Fruit fly (Drosophila melanogaster) whole organism, wandering third instar larva: ENCODE measurements around the gene Tdh.

Source experiments
- Abd-B ChIP-seq: fragments of >200 bp; optimal IDR thresholded peaks from 2 replicates; lab custom pipeline; 2017; ENCODE audit warnings: missing biosample characterization, missing genetic modification characterization
- CG32264 ChIP-seq: fragments of 200-800 bp; sonication (Bioruptor generic); optimal IDR thresholded peaks from 2 replicates; lab custom pipeline; 2016; ENCODE audit warnings: missing biosample characterization, missing genetic modification characterization
- CG9705 ChIP-seq: fragments of 200-800 bp; sonication (Bioruptor generic); optimal IDR thresholded peaks from 2 replicates; lab custom pipeline; 2018; ENCODE audit warnings: missing biosample characterization, mild to moderate bottlenecking, missing genetic modification characterization
- CrebA ChIP-seq: fragments of 200-800 bp; sonication (Bioruptor generic); optimal IDR thresholded peaks from 2 replicates; lab custom pipeline; 2016; ENCODE audit warnings: missing biosample characterization, mild to moderate bottlenecking, missing genetic modification characterization, borderline replicate concordance
- Dfd ChIP-seq: fragments of >200 bp; optimal IDR thresholded peaks from 2 replicates; lab custom pipeline; 2017; ENCODE audit warnings: missing biosample characterization, missing genetic modification characterization
- Dif ChIP-seq: fragments of 200-275, 200-300 bp; sonication (Bioruptor generic); optimal IDR thresholded peaks from 2 replicates; lab custom pipeline; 2018; ENCODE audit warnings: missing biosample characterization, missing genetic modification characterization; ENCODE audit not compliant: partially characterized antibody
- GATAd ChIP-seq: sonication (Bioruptor generic); optimal IDR thresholded peaks from 2 replicates; lab custom pipeline; 2016; ENCODE audit warnings: missing biosample characterization, missing genetic modification characterization
- HLH106 ChIP-seq: fragments of 200-800 bp; optimal IDR thresholded peaks from 3 replicates; lab custom pipeline; 2019; ENCODE audit warnings: missing biosample characterization, mild to moderate bottlenecking, missing genetic modification characterization, moderate library complexity
- Hnf4 ChIP-seq: fragments of 200-800 bp; sonication (Bioruptor generic); optimal IDR thresholded peaks from 2 replicates; lab custom pipeline; 2016; ENCODE audit warnings: missing biosample characterization, mild to moderate bottlenecking, missing genetic modification characterization
- Hr78 ChIP-seq: fragments of >200 bp; optimal IDR thresholded peaks from 2 replicates; lab custom pipeline; 2017; ENCODE audit warnings: missing biosample characterization, missing genetic modification characterization
- Hr83 ChIP-seq: fragments of 200-300 bp; sonication (Bioruptor generic); optimal IDR thresholded peaks from 2 replicates; lab custom pipeline; 2016; ENCODE audit warnings: missing biosample characterization, mild to moderate bottlenecking, missing genetic modification characterization, moderate library complexity; ENCODE audit not compliant: poor library complexity, severe bottlenecking
- Jra ChIP-seq: sonication (Bioruptor generic); optimal IDR thresholded peaks from 2 replicates; lab custom pipeline; 2016; ENCODE audit warnings: missing biosample characterization, missing genetic modification characterization
- Mio ChIP-seq: sonication (Bioruptor generic); optimal IDR thresholded peaks from 2 replicates; lab custom pipeline; 2016; ENCODE audit warnings: missing biosample characterization, missing genetic modification characterization
- Myc ChIP-seq: fragments of >200 bp; optimal IDR thresholded peaks from 2 replicates; lab custom pipeline; 2017
- N ChIP-seq: fragments of >200 bp; optimal IDR thresholded peaks from 2 replicates; lab custom pipeline; 2018; ENCODE audit warnings: missing biosample characterization, missing external identifiers, missing genetic modification characterization
- OdsH ChIP-seq: fragments of 200-800 bp; sonication (Bioruptor generic); optimal IDR thresholded peaks from 2 replicates; lab custom pipeline; 2016; ENCODE audit warnings: missing biosample characterization, mild to moderate bottlenecking, missing genetic modification characterization
- Rel ChIP-seq, 2 experiments: fragments of 200-800 bp; sonication (Bioruptor generic) in 1 of 2; optimal IDR thresholded peaks; 2 replicates in 1 of 2; 3 replicates in 1 of 2; lab custom pipeline; 2016 to 2019; ENCODE audit warnings: mild to moderate bottlenecking in 2 of 2, missing biosample characterization in 2 of 2, missing genetic modification characterization in 2 of 2, moderate library complexity in 1 of 2
- Sp1 ChIP-seq: fragments of 200-800 bp; sonication (Bioruptor generic); optimal IDR thresholded peaks from 3 replicates; lab custom pipeline; 2019; ENCODE audit warnings: missing biosample characterization, mild to moderate bottlenecking, missing genetic modification characterization, moderate library complexity
- Vsx2 ChIP-seq: fragments of 200-300, 225-300 bp; sonication (Bioruptor generic); optimal IDR thresholded peaks from 2 replicates; lab custom pipeline; 2018; ENCODE audit warnings: missing biosample characterization, missing genetic modification characterization; ENCODE audit not compliant: partially characterized antibody
- br ChIP-seq: fragments of 200-800 bp; sonication (Bioruptor generic); optimal IDR thresholded peaks from 2 replicates; lab custom pipeline; 2016; ENCODE audit warnings: missing biosample characterization, missing genetic modification characterization
- brk ChIP-seq: fragments of 200-800 bp; sonication (Bioruptor generic); optimal IDR thresholded peaks from 2 replicates; lab custom pipeline; 2016; ENCODE audit warnings: missing biosample characterization, mild to moderate bottlenecking, missing genetic modification characterization
- dl ChIP-seq, 2 experiments: fragments of 175-275, 200-275 bp in 1 of 2; fragments of 200-275 bp in 1 of 2; sonication (Bioruptor generic); optimal IDR thresholded peaks; lab custom pipeline; 2018; ENCODE audit warnings: mild to moderate bottlenecking in 2 of 2, missing biosample characterization in 2 of 2, missing genetic modification characterization in 2 of 2, moderate library complexity in 2 of 2; ENCODE audit not compliant: partially characterized antibody in 2 of 2, insufficient read depth in 1 of 2
- dmrt93B ChIP-seq: fragments of 200-800 bp; sonication (Bioruptor generic); optimal IDR thresholded peaks from 2 replicates; lab custom pipeline; 2018; ENCODE audit warnings: missing biosample characterization, mild to moderate bottlenecking, missing genetic modification characterization
- dsf ChIP-seq: sonication (Bioruptor generic); optimal IDR thresholded peaks from 2 replicates; lab custom pipeline; 2016; ENCODE audit warnings: missing biosample characterization, missing genetic modification characterization, borderline replicate concordance
- ey ChIP-seq: fragments of 200-800 bp; sonication (Bioruptor generic); optimal IDR thresholded peaks from 2 replicates; lab custom pipeline; 2016; ENCODE audit warnings: missing biosample characterization, missing genetic modification characterization
- foxo ChIP-seq, 2 experiments: fragments of 200-800 bp; sonication (Bioruptor generic); optimal IDR thresholded peaks; 2 replicates in 1 of 2; 3 replicates in 1 of 2; lab custom pipeline; 2016 to 2017; ENCODE audit warnings: missing biosample characterization in 2 of 2, missing genetic modification characterization in 2 of 2
- fru ChIP-seq: fragments of 200-800 bp; sonication (Bioruptor generic); optimal IDR thresholded peaks from 3 replicates; lab custom pipeline; 2016; ENCODE audit warnings: missing biosample characterization, mild to moderate bottlenecking, missing genetic modification characterization
- h ChIP-seq: fragments of 200-800 bp; sonication (Bioruptor generic); optimal IDR thresholded peaks from 3 replicates; lab custom pipeline; 2016; ENCODE audit warnings: missing biosample characterization, mild to moderate bottlenecking, missing genetic modification characterization
- jim ChIP-seq: fragments of 175-275, 200-325 bp; sonication (Bioruptor generic); optimal IDR thresholded peaks from 2 replicates; lab custom pipeline; 2016; ENCODE audit warnings: missing biosample characterization, mild to moderate bottlenecking, missing genetic modification characterization
- lola ChIP-seq: fragments of >200 bp; optimal IDR thresholded peaks from 2 replicates; lab custom pipeline; 2017; ENCODE audit warnings: missing biosample characterization, missing genetic modification characterization
- pan ChIP-seq: fragments of >200 bp; optimal IDR thresholded peaks from 2 replicates; lab custom pipeline; 2017
- psq ChIP-seq: fragments of 200-800 bp; sonication (Bioruptor generic); optimal IDR thresholded peaks from 3 replicates; lab custom pipeline; 2017; ENCODE audit warnings: missing biosample characterization, mild to moderate bottlenecking, missing genetic modification characterization, moderate library complexity
- rgr ChIP-seq: fragments of 200-800 bp; sonication (Bioruptor generic); optimal IDR thresholded peaks from 3 replicates; lab custom pipeline; 2016; ENCODE audit warnings: missing biosample characterization, mild to moderate bottlenecking, missing genetic modification characterization
- sage ChIP-seq: fragments of 200-800 bp; sonication (Bioruptor generic); optimal IDR thresholded peaks from 2 replicates; lab custom pipeline; 2016; ENCODE audit warnings: missing biosample characterization, mild to moderate bottlenecking, missing genetic modification characterization
- sv ChIP-seq: fragments of 200-800 bp; sonication (Bioruptor generic); optimal IDR thresholded peaks from 3 replicates; lab custom pipeline; 2016; ENCODE audit warnings: missing biosample characterization, missing genetic modification characterization
- tai ChIP-seq: sonication (Bioruptor generic); optimal IDR thresholded peaks from 2 replicates; lab custom pipeline; 2016; ENCODE audit warnings: missing biosample characterization, missing genetic modification characterization
- usp ChIP-seq: fragments of >200 bp; optimal IDR thresholded peaks from 2 replicates; lab custom pipeline; 2017; ENCODE audit warnings: missing biosample characterization, missing genetic modification characterization
- woc ChIP-seq: sonication (Bioruptor generic); optimal IDR thresholded peaks from 2 replicates; lab custom pipeline; 2016; ENCODE audit warnings: missing biosample characterization, mild to moderate bottlenecking, missing genetic modification characterization

Tdh gene

dm6 chr3L:20472607-20473006 is 5.9 kb downstream of the Tdh start:
- TF ChIP-seq Sp1 (GFP tag; lab: Kevin White, UChicago) (no peak), CG32264 (GFP tag; lab: Kevin White, UChicago) (no peak), Hnf4 (GFP tag; lab: Kevin White, UChicago) (no peak), fru (no peak), Abd-B (GFP tag; lab: Kevin White, UChicago) (no peak), Hr78 (GFP tag; lab: Kevin White, UChicago) (no peak)
- TF ChIP-seq, all 38 proteins: peak for 0

dm6 chr3L:20473021-20473799 is 6.5 kb downstream of the Tdh start, which contains the start of the genes CG32428 and CG5969:
Gene CG32428 (minus strand): TSS chr3L:20473723.
Gene CG5969 (plus strand): TSS chr3L:20473783.
- TF ChIP-seq dmrt93B (GFP tag; lab: Kevin White, UChicago) (peak; percentile 47), Myc (lab: Kevin White, UChicago) (no peak), sage (GFP tag; lab: Kevin White, UChicago) (peak; percentile 29), Dfd (GFP tag; lab: Kevin White, UChicago) (no peak), foxo (GFP tag; optimal IDR thresholded peaks at IDR 0.05; lab: Kevin White, UChicago) (peak in 1 of 2 experiments; percentile 71), Mio (no peak), tai (GFP tag; lab: Kevin White, UChicago) (peak; percentile 69), jim (GFP tag; lab: Kevin White, UChicago) (no peak), Abd-B (GFP tag; lab: Kevin White, UChicago) (no peak), Hr78 (GFP tag; lab: Kevin White, UChicago) (no peak), dsf (no peak), Jra (GFP tag; lab: Kevin White, UChicago) (peak; percentile 12), GATAd (GFP tag; lab: Kevin White, UChicago) (peak; percentile 32), Hnf4 (GFP tag; lab: Kevin White, UChicago) (peak; percentile 47), OdsH (GFP tag; lab: Kevin White, UChicago) (peak; percentile 18), HLH106 (peak; percentile 83), h (GFP tag; lab: Kevin White, UChicago) (peak; percentile 71), fru (no peak), brk (GFP tag; lab: Kevin White, UChicago) (peak; percentile 57), CG32264 (GFP tag; lab: Kevin White, UChicago) (no peak), sv (no peak), br (GFP tag; lab: Kevin White, UChicago) (no peak), pan (lab: Kevin White, UChicago) (no peak), Sp1 (GFP tag; lab: Kevin White, UChicago) (peak; percentile 66), CG9705 (GFP tag; lab: Kevin White, UChicago) (peak; percentile 39), lola (GFP tag; lab: Kevin White, UChicago) (no peak), Vsx2 (GFP tag; lab: Kevin White, UChicago) (no peak), ey (GFP tag; lab: Kevin White, UChicago) (peak; percentile 13), N (GFP tag; lab: Kevin White, UChicago) (no peak), Rel (GFP tag; optimal IDR thresholded peaks at IDR 0.05; lab: Kevin White, UChicago) (no peak), Rel (tag; optimal IDR thresholded peaks at IDR 0.05; lab: Kevin White, UChicago) (peak; percentile 66), usp (GFP tag; lab: Kevin White, UChicago) (no peak), woc (peak; percentile 33), CrebA (GFP tag; lab: Kevin White, UChicago) (peak; percentile 38), psq (GFP tag; lab: Kevin White, UChicago) (peak; percentile 91), rgr (GFP tag; lab: Kevin White, UChicago) (peak; percentile 49), dl (GFP tag; optimal IDR thresholded peaks at IDR 0.05; lab: Kevin White, UChicago; ENCODE audit: insufficient read depth in 1 of 2, partially characterized antibody in 2 of 2) (no peak), Hr83 (GFP tag; lab: Kevin White, UChicago) (peak; percentile 38), Dif (GFP tag; lab: Kevin White, UChicago) (no peak)
